Worm (Caenorhabditis elegans) whole organism, late embryonic: ENCODE results near the gene T10C6.15.

ENCODE experiments used
- C38D4.7 ChIP-seq: fragments of 200-800 bp; sonication (Bioruptor generic); optimal IDR thresholded peaks from 2 replicates; lab custom pipeline; 2018; ENCODE audit warnings: mild to moderate bottlenecking, missing genetic modification characterization, moderate library complexity, missing compliant biosample characterization
- F13H6.1 ChIP-seq: sonication (generic microtip); optimal IDR thresholded peaks from 2 replicates; lab custom pipeline; 2016; ENCODE audit warnings: missing genetic modification characterization, missing compliant biosample characterization
- K02D7.2 ChIP-seq: sonication (generic microtip); optimal IDR thresholded peaks from 2 replicates; lab custom pipeline; 2017; ENCODE audit warnings: mild to moderate bottlenecking, missing genetic modification characterization, missing compliant biosample characterization
- K09A11.1 ChIP-seq: sonication (generic microtip); optimal IDR thresholded peaks from 2 replicates; lab custom pipeline; 2017; ENCODE audit warnings: antibody characterized with exemption, mild to moderate bottlenecking, missing genetic modification characterization, missing compliant biosample characterization; ENCODE audit not compliant: insufficient read depth
- T23F11.4 ChIP-seq: fragments of 200-800 bp; sonication (Bioruptor generic); optimal IDR thresholded peaks from 2 replicates; lab custom pipeline; 2018; ENCODE audit warnings: mild to moderate bottlenecking, missing genetic modification characterization, missing compliant biosample characterization
- Y22D7AL.16 ChIP-seq: sonication (generic microtip); optimal IDR thresholded peaks from 2 replicates; lab custom pipeline; 2016; ENCODE audit warnings: missing genetic modification characterization, missing compliant biosample characterization
- ceh-14 ChIP-seq: sonication (generic microtip); optimal IDR thresholded peaks from 2 replicates; lab custom pipeline; 2016; ENCODE audit warnings: missing genotype, missing genetic modification characterization, missing compliant biosample characterization
- ceh-18 ChIP-seq: sonication (generic microtip); optimal IDR thresholded peaks from 2 replicates; lab custom pipeline; 2016; ENCODE audit warnings: missing genetic modification characterization, missing compliant biosample characterization
- ceh-19 ChIP-seq: fragments of 200-800 bp; sonication (Bioruptor generic); optimal IDR thresholded peaks from 2 replicates; lab custom pipeline; 2018; ENCODE audit warnings: mild to moderate bottlenecking, missing genetic modification characterization, missing compliant biosample characterization
- ceh-2 ChIP-seq: sonication (generic microtip); optimal IDR thresholded peaks from 2 replicates; lab custom pipeline; 2016; ENCODE audit warnings: missing genotype, missing genetic modification characterization, missing compliant biosample characterization
- ceh-24 ChIP-seq: sonication (generic microtip); optimal IDR thresholded peaks from 2 replicates; lab custom pipeline; 2016; ENCODE audit warnings: mild to moderate bottlenecking, missing genetic modification characterization, missing compliant biosample characterization
- ceh-30 ChIP-seq: fragments of 150-350 bp; optimal IDR thresholded peaks from 2 replicates; lab custom pipeline; 2014; ENCODE audit warnings: missing biosample characterization, missing genetic modification characterization
- ceh-31 ChIP-seq: sonication (generic microtip); optimal IDR thresholded peaks from 2 replicates; lab custom pipeline; 2016; ENCODE audit warnings: missing genetic modification characterization, missing compliant biosample characterization
- ceh-45 ChIP-seq: fragments of 200-800 bp; sonication (Bioruptor generic); IDR thresholded peaks from 2 replicates; pipeline ENCODE4 v1.3.6; 2022; ENCODE audit warnings: missing genetic modification reagents, missing genetic modification characterization, missing compliant biosample characterization
- ceh-48 ChIP-seq: sonication (generic microtip); optimal IDR thresholded peaks from 2 replicates; lab custom pipeline; 2016; ENCODE audit warnings: missing genetic modification characterization, inconsistent platforms, missing compliant biosample characterization
- ceh-6 ChIP-seq: fragments of 200-800 bp; sonication (Bioruptor generic); optimal IDR thresholded peaks from 2 replicates; lab custom pipeline; 2018; ENCODE audit warnings: mild to moderate bottlenecking, missing genetic modification characterization, missing compliant biosample characterization
- ceh-9 ChIP-seq: sonication (generic microtip); optimal IDR thresholded peaks from 2 replicates; lab custom pipeline; 2016; ENCODE audit warnings: mild to moderate bottlenecking, missing genetic modification characterization, inconsistent platforms, missing compliant biosample characterization
- che-1 ChIP-seq: sonication (generic microtip); optimal IDR thresholded peaks from 2 replicates; lab custom pipeline; 2016; ENCODE audit warnings: mild to moderate bottlenecking, missing genetic modification characterization, missing compliant biosample characterization
- dve-1 ChIP-seq: sonication (generic microtip); optimal IDR thresholded peaks from 2 replicates; lab custom pipeline; 2017; ENCODE audit warnings: antibody characterized with exemption, mild to moderate bottlenecking, missing genetic modification characterization, missing compliant biosample characterization
- elt-4 ChIP-seq: sonication (generic microtip); optimal IDR thresholded peaks from 2 replicates; lab custom pipeline; 2016; ENCODE audit warnings: missing genetic modification characterization, missing compliant biosample characterization
- fkh-6 ChIP-seq: sonication (generic microtip); optimal IDR thresholded peaks from 2 replicates; lab custom pipeline; 2016; ENCODE audit warnings: missing genetic modification characterization, missing compliant biosample characterization
- gmeb-2 ChIP-seq: sonication (generic microtip); optimal IDR thresholded peaks from 2 replicates; lab custom pipeline; 2016; ENCODE audit warnings: missing genetic modification characterization, inconsistent platforms, missing compliant biosample characterization
- hlh-13 ChIP-seq: fragments of 200-800 bp; sonication (Bioruptor generic); optimal IDR thresholded peaks from 2 replicates; lab custom pipeline; 2018; ENCODE audit warnings: mild to moderate bottlenecking, missing genetic modification characterization, missing compliant biosample characterization
- madf-2 ChIP-seq: sonication (generic microtip); optimal IDR thresholded peaks from 2 replicates; lab custom pipeline; 2017; ENCODE audit warnings: missing genetic modification characterization, missing compliant biosample characterization
- mec-3 ChIP-seq: sonication (generic microtip); optimal IDR thresholded peaks from 2 replicates; lab custom pipeline; 2016; ENCODE audit warnings: borderline replicate concordance, missing genetic modification characterization, missing compliant biosample characterization
- npax-4 ChIP-seq: sonication (generic microtip); optimal IDR thresholded peaks from 2 replicates; lab custom pipeline; 2016; ENCODE audit warnings: missing genetic modification characterization, missing compliant biosample characterization
- pha-4 ChIP-seq: fragments of 150-350 bp; optimal IDR thresholded peaks from 2 replicates; lab custom pipeline; 2018; ENCODE audit warnings: missing biosample characterization, missing genetic modification reagents, missing genetic modification characterization
- ref-2 ChIP-seq: sonication (generic microtip); optimal IDR thresholded peaks from 2 replicates; lab custom pipeline; 2016; ENCODE audit warnings: missing genetic modification characterization, missing compliant biosample characterization
- sdc-2 ChIP-seq: sonication (generic microtip); optimal IDR thresholded peaks from 2 replicates; lab custom pipeline; 2016; ENCODE audit warnings: missing genotype, missing genetic modification characterization, missing compliant biosample characterization
- sox-2 ChIP-seq: fragments of 200-800 bp; sonication (Bioruptor generic); IDR thresholded peaks from 2 replicates; pipeline ENCODE4 v1.3.6; 2022; ENCODE audit warnings: missing genetic modification reagents, missing genetic modification characterization, missing compliant biosample characterization
- sox-4 ChIP-seq: sonication (generic microtip); optimal IDR thresholded peaks from 2 replicates; lab custom pipeline; 2017; ENCODE audit warnings: mild to moderate bottlenecking, missing genetic modification characterization, inconsistent platforms, missing compliant biosample characterization
- tbx-2 ChIP-seq: sonication (generic microtip); optimal IDR thresholded peaks from 2 replicates; lab custom pipeline; 2016; ENCODE audit warnings: missing genetic modification characterization, missing compliant biosample characterization
- tbx-7 ChIP-seq: sonication (generic microtip); optimal IDR thresholded peaks from 2 replicates; lab custom pipeline; 2016; ENCODE audit warnings: missing genotype, missing genetic modification characterization, missing compliant biosample characterization
- unc-3 ChIP-seq, 2 experiments: fragments of 200-800 bp in 1 of 2; sonication (Bioruptor generic) in 1 of 2; sonication (generic microtip) in 1 of 2; conservative IDR thresholded peaks in 1 of 2; optimal IDR thresholded peaks in 1 of 2; 2 replicates each; pipeline versions ENCODE4 v1.3.6 to Lab custom; 2016 to 2022; ENCODE audit warnings: missing compliant biosample characterization in 2 of 2, missing genetic modification characterization in 2 of 2, missing genetic modification reagents in 1 of 2
- unc-86 ChIP-seq: sonication (generic microtip); optimal IDR thresholded peaks from 2 replicates; lab custom pipeline; 2016; ENCODE audit warnings: missing genetic modification characterization, missing compliant biosample characterization
- zip-5 ChIP-seq: sonication (generic microtip); optimal IDR thresholded peaks from 2 replicates; lab custom pipeline; 2016; ENCODE audit warnings: missing genetic modification characterization, missing compliant biosample characterization
- ztf-16 ChIP-seq: sonication (generic microtip); optimal IDR thresholded peaks from 2 replicates; lab custom pipeline; 2017; ENCODE audit warnings: missing genetic modification characterization, missing compliant biosample characterization

The T10C6.15 gene

DNA sequence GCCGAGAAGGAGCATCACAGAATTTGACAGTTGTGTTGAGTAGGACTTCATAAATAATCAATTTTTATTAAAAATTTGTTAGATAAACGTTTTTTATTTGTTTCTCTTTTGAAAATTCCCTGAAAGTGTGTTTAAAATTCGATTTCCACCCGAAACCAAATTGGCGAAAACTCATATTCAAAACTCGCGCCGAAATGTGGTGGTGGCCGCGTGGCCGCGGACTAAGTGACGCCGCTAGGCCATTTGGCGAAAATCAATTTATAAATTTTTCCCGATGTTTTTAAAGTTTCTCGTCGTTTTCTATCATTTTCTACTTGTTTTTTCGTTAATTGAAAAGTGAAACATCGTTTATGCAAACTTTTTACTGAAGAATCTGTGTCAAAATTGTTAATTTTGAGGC is 23.1 kb downstream of the T10C6.15 start (continued):
- no peak for TF ChIP-seq unc-3 (GFP tag; conservative IDR thresholded peaks at IDR 0.05; lab: Robert Waterston, UW)
- TF ChIP-seq unc-3 (tag; optimal IDR thresholded peaks at IDR 0.05; lab: Kevin White, UChicago): no peak
- peak; percentile 35 for TF ChIP-seq F13H6.1 (tag; lab: Kevin White, UChicago)
- no peak for TF ChIP-seq ceh-6 (GFP tag; lab: Kevin White, UChicago)
- TF ChIP-seq ceh-9 (tag; lab: Kevin White, UChicago): no peak
- no peak for TF ChIP-seq C38D4.7 (GFP tag; lab: Kevin White, UChicago)
- TF ChIP-seq pha-4 (tag; lab: Kevin White, UChicago): no peak
- TF ChIP-seq zip-5 (tag; lab: Kevin White, UChicago): peak; percentile 68
- no peak for TF ChIP-seq ceh-30 (tag; lab: Kevin White, UChicago)
- TF ChIP-seq fkh-6 (tag; lab: Kevin White, UChicago): no peak
- TF ChIP-seq tbx-2 (tag; lab: Kevin White, UChicago): no peak
- TF ChIP-seq ceh-24 (tag; lab: Kevin White, UChicago): no peak
- TF ChIP-seq ztf-16: peak; percentile 6
- no peak for TF ChIP-seq che-1 (tag; lab: Kevin White, UChicago)
- no peak for TF ChIP-seq sox-4 (tag; lab: Kevin White, UChicago)
- TF ChIP-seq ceh-31 (tag; lab: Kevin White, UChicago): peak; percentile 93
- TF ChIP-seq Y22D7AL.16: no peak
- TF ChIP-seq hlh-13 (GFP tag; lab: Kevin White, UChicago): no peak
- TF ChIP-seq sdc-2 (tag; lab: Kevin White, UChicago): peak; percentile 47
- TF ChIP-seq ceh-48 (tag; lab: Kevin White, UChicago): peak; percentile 29
- TF ChIP-seq mec-3 (tag; lab: Kevin White, UChicago): no peak
- peak; percentile 90 for TF ChIP-seq ceh-2
- TF ChIP-seq, all 69 proteins: peak for 20

ce11 chrV:16020042-16020441 is 25.7 kb downstream of the T10C6.15 start, which contains the start of gene srx-44:
TSS of gene srx-44 (plus strand) at chrV:16020342.
- no peak for TF ChIP-seq ceh-30 (tag; lab: Kevin White, UChicago)
- TF ChIP-seq, all 69 proteins: peak for 0

- TF ChIP-seq ceh-9 (tag; lab: Kevin White, UChicago): no peak
- no peak for TF ChIP-seq npax-4 (tag; lab: Kevin White, UChicago)
- TF ChIP-seq madf-2 (tag; lab: Kevin White, UChicago): no peak
- no peak for TF ChIP-seq T23F11.4 (GFP tag; lab: Kevin White, UChicago)
Observed at ce11 chrV:16017671-16018070, 28.1 kb downstream of the T10C6.15 start, which contains the start of gene srx-43. TSS of gene srx-43 (plus strand) at chrV:16017971.

- TF ChIP-seq sox-2 (GFP tag; lab: Robert Waterston, UW): no peak
Observed at ce11 chrV:16016977-16017376, 28.8 kb downstream of the T10C6.15 start.

DNA sequence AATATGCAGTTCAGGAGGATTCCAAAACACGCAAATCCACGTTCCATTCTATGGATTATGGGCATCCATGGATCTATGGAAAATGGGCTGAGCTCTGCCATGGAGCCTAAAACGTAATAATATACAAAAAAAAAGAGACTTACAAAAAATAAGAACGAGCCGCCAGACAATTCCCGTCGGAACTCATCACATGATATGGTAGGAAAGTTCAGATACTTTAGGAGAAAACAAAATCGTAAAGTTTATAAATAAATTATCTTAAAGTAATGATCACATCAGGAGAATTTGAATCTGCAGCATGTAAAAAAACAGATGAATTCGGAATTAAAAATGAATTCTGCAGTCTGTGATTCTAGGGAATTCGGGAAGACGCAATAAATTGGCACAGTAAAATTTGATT is 30.1 kb downstream of the T10C6.15 start, which contains the start of gene str-232:
Gene str-232, minus strand, starts transcription at position 101 of the 400 bp plus-strand sequence.
- TF ChIP-seq ceh-45 (GFP tag; lab: Robert Waterston, UW) (no peak), ceh-24 (tag; lab: Kevin White, UChicago) (no peak), dve-1 (tag; lab: Kevin White, UChicago) (no peak), ref-2 (tag; lab: Kevin White, UChicago) (no peak), ceh-18 (tag; lab: Kevin White, UChicago) (no peak), madf-2 (tag; lab: Kevin White, UChicago) (no peak), sox-4 (tag; lab: Kevin White, UChicago) (no peak), elt-4 (tag; lab: Kevin White, UChicago) (no peak), ceh-19 (GFP tag; lab: Kevin White, UChicago) (no peak), che-1 (tag; lab: Kevin White, UChicago) (no peak), tbx-7 (no peak), K02D7.2 (tag; lab: Kevin White, UChicago) (no peak), gmeb-2 (no peak), ztf-16 (no peak), fkh-6 (tag; lab: Kevin White, UChicago) (no peak), pha-4 (tag; lab: Kevin White, UChicago) (no peak), ceh-14 (tag; lab: Kevin White, UChicago) (no peak), T23F11.4 (GFP tag; lab: Kevin White, UChicago) (no peak), unc-86 (no peak), K09A11.1 (no peak)
